Fruit fly (Drosophila melanogaster) whole organism, wandering third instar larva: Measurements from ENCODE around the gene CG31097.

Experiments
- Abd-B ChIP-seq: fragments of >200 bp; optimal IDR thresholded peaks from 2 replicates; lab custom pipeline; 2017; ENCODE audit warnings: missing biosample characterization, missing genetic modification characterization
- CG32264 ChIP-seq: fragments of 200-800 bp; sonication (Bioruptor generic); optimal IDR thresholded peaks from 2 replicates; lab custom pipeline; 2016; ENCODE audit warnings: missing biosample characterization, missing genetic modification characterization
- CG9705 ChIP-seq: fragments of 200-800 bp; sonication (Bioruptor generic); optimal IDR thresholded peaks from 2 replicates; lab custom pipeline; 2018; ENCODE audit warnings: missing biosample characterization, mild to moderate bottlenecking, missing genetic modification characterization
- Dfd ChIP-seq: fragments of >200 bp; optimal IDR thresholded peaks from 2 replicates; lab custom pipeline; 2017; ENCODE audit warnings: missing biosample characterization, missing genetic modification characterization
- Dif ChIP-seq: fragments of 200-275, 200-300 bp; sonication (Bioruptor generic); optimal IDR thresholded peaks from 2 replicates; lab custom pipeline; 2018; ENCODE audit warnings: missing biosample characterization, missing genetic modification characterization; ENCODE audit not compliant: partially characterized antibody
- GATAd ChIP-seq: sonication (Bioruptor generic); optimal IDR thresholded peaks from 2 replicates; lab custom pipeline; 2016; ENCODE audit warnings: missing biosample characterization, missing genetic modification characterization
- HLH106 ChIP-seq: fragments of 200-800 bp; optimal IDR thresholded peaks from 3 replicates; lab custom pipeline; 2019; ENCODE audit warnings: missing biosample characterization, mild to moderate bottlenecking, missing genetic modification characterization, moderate library complexity
- Hnf4 ChIP-seq: fragments of 200-800 bp; sonication (Bioruptor generic); optimal IDR thresholded peaks from 2 replicates; lab custom pipeline; 2016; ENCODE audit warnings: missing biosample characterization, mild to moderate bottlenecking, missing genetic modification characterization
- Hr78 ChIP-seq: fragments of >200 bp; optimal IDR thresholded peaks from 2 replicates; lab custom pipeline; 2017; ENCODE audit warnings: missing biosample characterization, missing genetic modification characterization
- Hr83 ChIP-seq: fragments of 200-300 bp; sonication (Bioruptor generic); optimal IDR thresholded peaks from 2 replicates; lab custom pipeline; 2016; ENCODE audit warnings: missing biosample characterization, mild to moderate bottlenecking, missing genetic modification characterization, moderate library complexity; ENCODE audit not compliant: poor library complexity, severe bottlenecking
- Jra ChIP-seq: sonication (Bioruptor generic); optimal IDR thresholded peaks from 2 replicates; lab custom pipeline; 2016; ENCODE audit warnings: missing biosample characterization, missing genetic modification characterization
- Mio ChIP-seq: sonication (Bioruptor generic); optimal IDR thresholded peaks from 2 replicates; lab custom pipeline; 2016; ENCODE audit warnings: missing biosample characterization, missing genetic modification characterization
- Myc ChIP-seq: fragments of >200 bp; optimal IDR thresholded peaks from 2 replicates; lab custom pipeline; 2017
- N ChIP-seq: fragments of >200 bp; optimal IDR thresholded peaks from 2 replicates; lab custom pipeline; 2018; ENCODE audit warnings: missing biosample characterization, missing external identifiers, missing genetic modification characterization
- Rel ChIP-seq, 2 experiments: fragments of 200-800 bp; sonication (Bioruptor generic) in 1 of 2; optimal IDR thresholded peaks; 2 replicates in 1 of 2; 3 replicates in 1 of 2; lab custom pipeline; 2016 to 2019; ENCODE audit warnings: mild to moderate bottlenecking in 2 of 2, missing biosample characterization in 2 of 2, missing genetic modification characterization in 2 of 2, moderate library complexity in 1 of 2
- Vsx2 ChIP-seq: fragments of 200-300, 225-300 bp; sonication (Bioruptor generic); optimal IDR thresholded peaks from 2 replicates; lab custom pipeline; 2018; ENCODE audit warnings: missing biosample characterization, missing genetic modification characterization; ENCODE audit not compliant: partially characterized antibody
- br ChIP-seq: fragments of 200-800 bp; sonication (Bioruptor generic); optimal IDR thresholded peaks from 2 replicates; lab custom pipeline; 2016; ENCODE audit warnings: missing biosample characterization, missing genetic modification characterization
- brk ChIP-seq: fragments of 200-800 bp; sonication (Bioruptor generic); optimal IDR thresholded peaks from 2 replicates; lab custom pipeline; 2016; ENCODE audit warnings: missing biosample characterization, mild to moderate bottlenecking, missing genetic modification characterization
- dl ChIP-seq, 2 experiments: fragments of 175-275, 200-275 bp in 1 of 2; fragments of 200-275 bp in 1 of 2; sonication (Bioruptor generic); optimal IDR thresholded peaks; lab custom pipeline; 2018; ENCODE audit warnings: mild to moderate bottlenecking in 2 of 2, missing biosample characterization in 2 of 2, missing genetic modification characterization in 2 of 2, moderate library complexity in 2 of 2; ENCODE audit not compliant: partially characterized antibody in 2 of 2, insufficient read depth in 1 of 2
- dmrt93B ChIP-seq: fragments of 200-800 bp; sonication (Bioruptor generic); optimal IDR thresholded peaks from 2 replicates; lab custom pipeline; 2018; ENCODE audit warnings: missing biosample characterization, mild to moderate bottlenecking, missing genetic modification characterization
- dsf ChIP-seq: sonication (Bioruptor generic); optimal IDR thresholded peaks from 2 replicates; lab custom pipeline; 2016; ENCODE audit warnings: missing biosample characterization, missing genetic modification characterization, borderline replicate concordance
- ey ChIP-seq: fragments of 200-800 bp; sonication (Bioruptor generic); optimal IDR thresholded peaks from 2 replicates; lab custom pipeline; 2016; ENCODE audit warnings: missing biosample characterization, missing genetic modification characterization
- foxo ChIP-seq, 2 experiments: fragments of 200-800 bp; sonication (Bioruptor generic); optimal IDR thresholded peaks; 2 replicates in 1 of 2; 3 replicates in 1 of 2; lab custom pipeline; 2016 to 2017; ENCODE audit warnings: missing biosample characterization in 2 of 2, missing genetic modification characterization in 2 of 2
- h ChIP-seq: fragments of 200-800 bp; sonication (Bioruptor generic); optimal IDR thresholded peaks from 3 replicates; lab custom pipeline; 2016; ENCODE audit warnings: missing biosample characterization, mild to moderate bottlenecking, missing genetic modification characterization
- jim ChIP-seq: fragments of 175-275, 200-325 bp; sonication (Bioruptor generic); optimal IDR thresholded peaks from 2 replicates; lab custom pipeline; 2016; ENCODE audit warnings: missing biosample characterization, mild to moderate bottlenecking, missing genetic modification characterization
- lola ChIP-seq: fragments of >200 bp; optimal IDR thresholded peaks from 2 replicates; lab custom pipeline; 2017; ENCODE audit warnings: missing biosample characterization, missing genetic modification characterization
- pan ChIP-seq: fragments of >200 bp; optimal IDR thresholded peaks from 2 replicates; lab custom pipeline; 2017
- psq ChIP-seq: fragments of 200-800 bp; sonication (Bioruptor generic); optimal IDR thresholded peaks from 3 replicates; lab custom pipeline; 2017; ENCODE audit warnings: missing biosample characterization, mild to moderate bottlenecking, missing genetic modification characterization, moderate library complexity
- rgr ChIP-seq: fragments of 200-800 bp; sonication (Bioruptor generic); optimal IDR thresholded peaks from 3 replicates; lab custom pipeline; 2016; ENCODE audit warnings: missing biosample characterization, mild to moderate bottlenecking, missing genetic modification characterization
- sage ChIP-seq: fragments of 200-800 bp; sonication (Bioruptor generic); optimal IDR thresholded peaks from 2 replicates; lab custom pipeline; 2016; ENCODE audit warnings: missing biosample characterization, mild to moderate bottlenecking, missing genetic modification characterization
- sv ChIP-seq: fragments of 200-800 bp; sonication (Bioruptor generic); optimal IDR thresholded peaks from 3 replicates; lab custom pipeline; 2016; ENCODE audit warnings: missing biosample characterization, missing genetic modification characterization
- tai ChIP-seq: sonication (Bioruptor generic); optimal IDR thresholded peaks from 2 replicates; lab custom pipeline; 2016; ENCODE audit warnings: missing biosample characterization, missing genetic modification characterization
- usp ChIP-seq: fragments of >200 bp; optimal IDR thresholded peaks from 2 replicates; lab custom pipeline; 2017; ENCODE audit warnings: missing biosample characterization, missing genetic modification characterization

CG31097 gene

DNA sequence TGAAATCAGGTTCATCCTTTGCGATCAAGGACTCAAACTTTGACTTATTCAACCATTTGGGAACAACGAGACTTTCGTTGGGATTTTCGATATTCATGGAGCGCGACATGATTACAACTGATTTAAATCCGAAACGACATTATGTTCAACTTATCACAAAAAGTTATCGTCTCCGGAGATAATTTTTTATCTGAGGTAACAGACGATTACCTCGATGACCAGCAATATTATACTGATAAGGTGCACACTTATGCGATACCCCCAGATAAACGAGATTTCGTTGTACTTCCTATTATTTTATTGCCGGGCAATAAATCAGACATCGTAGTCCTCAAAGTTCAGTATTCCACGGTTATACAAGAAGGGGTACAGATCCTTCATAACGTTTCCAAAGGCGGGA, at the start of gene CG31097:
Gene CG31097, minus strand, starts transcription at position 101 of the 400 bp plus-strand sequence.
- no peak for TF ChIP-seq Mio (GFP tag; lab: Kevin White, UChicago)
- TF ChIP-seq Myc (lab: Kevin White, UChicago): no peak
- TF ChIP-seq sage (GFP tag; lab: Kevin White, UChicago): no peak
- TF ChIP-seq pan (lab: Kevin White, UChicago): no peak
- TF ChIP-seq Dif (GFP tag; lab: Kevin White, UChicago): no peak
- no peak for TF ChIP-seq dl (GFP tag; optimal IDR thresholded peaks at IDR 0.05; lab: Kevin White, UChicago; ENCODE audit: insufficient read depth in 1 of 2, partially characterized antibody in 2 of 2)
- TF ChIP-seq Vsx2 (GFP tag; lab: Kevin White, UChicago): no peak
- TF ChIP-seq, all 38 proteins: peak for 0

DNA sequence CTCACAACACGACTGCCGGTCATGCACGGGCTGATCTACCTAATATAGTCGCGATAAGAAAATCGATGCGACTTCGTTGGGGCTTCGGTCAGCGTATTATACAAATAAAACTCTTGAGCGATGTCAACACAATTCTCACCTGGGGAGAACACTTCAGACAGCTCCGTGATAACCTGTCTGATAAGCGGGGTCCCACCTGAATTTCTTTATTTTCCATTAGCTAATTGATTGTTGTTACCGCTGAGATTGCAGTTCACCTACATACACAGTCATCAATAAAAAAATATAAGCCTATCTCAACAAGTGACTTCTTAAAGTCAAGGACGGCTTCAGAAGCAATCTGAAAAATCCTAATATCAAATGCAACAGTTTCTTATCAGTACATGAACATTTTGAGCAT, 49.3 kb upstream of the CG31097 start, which contains the start of gene tobi:
Gene tobi, minus strand, starts transcription at position 23 of the 400 bp plus-strand sequence.
- TF ChIP-seq Dfd (GFP tag; lab: Kevin White, UChicago) (no peak), foxo (GFP tag; optimal IDR thresholded peaks at IDR 0.05; lab: Kevin White, UChicago) (no peak), CG32264 (GFP tag; lab: Kevin White, UChicago) (no peak), br (GFP tag; lab: Kevin White, UChicago) (no peak), Vsx2 (GFP tag; lab: Kevin White, UChicago) (no peak), Myc (lab: Kevin White, UChicago) (no peak), Rel (GFP tag; optimal IDR thresholded peaks at IDR 0.05; lab: Kevin White, UChicago) (no peak), Rel (tag; optimal IDR thresholded peaks at IDR 0.05; lab: Kevin White, UChicago) (no peak)

DNA sequence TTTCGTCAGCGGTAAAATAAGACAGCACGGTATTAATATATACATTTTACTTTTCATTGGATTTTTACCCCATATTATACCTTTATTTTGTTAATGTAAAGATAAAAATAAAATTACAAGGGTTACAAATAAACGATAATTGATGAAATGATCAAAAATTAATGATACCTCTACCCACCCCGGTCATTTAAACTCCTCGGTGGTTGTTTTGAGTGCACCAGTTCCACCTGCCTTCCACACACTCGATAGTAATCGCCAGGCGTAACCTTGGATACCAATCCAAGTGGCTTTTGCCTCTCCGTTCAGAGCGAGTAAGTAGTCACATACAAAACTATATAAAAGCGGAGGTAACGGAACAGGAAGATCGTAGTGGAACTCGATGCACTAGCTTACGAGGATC, 42.4 kb upstream of the CG31097 start, which contains the start of gene rha:
Gene rha, plus strand, starts transcription at position 301 of the 400 bp plus-strand sequence.
- TF ChIP-seq Dif (GFP tag; lab: Kevin White, UChicago) (no peak), ey (GFP tag; lab: Kevin White, UChicago) (no peak), tai (GFP tag; lab: Kevin White, UChicago) (no peak), pan (lab: Kevin White, UChicago) (no peak), h (no peak), Jra (GFP tag; lab: Kevin White, UChicago) (no peak), sv (no peak), dsf (no peak), Hnf4 (no peak), N (GFP tag; lab: Kevin White, UChicago) (no peak), Abd-B (GFP tag; lab: Kevin White, UChicago) (no peak), Hr78 (GFP tag; lab: Kevin White, UChicago) (no peak), Myc (lab: Kevin White, UChicago) (no peak), Hr83 (GFP tag; lab: Kevin White, UChicago) (no peak), brk (no peak), rgr (no peak), Mio (GFP tag; lab: Kevin White, UChicago) (no peak), GATAd (GFP tag; lab: Kevin White, UChicago) (no peak)

DNA sequence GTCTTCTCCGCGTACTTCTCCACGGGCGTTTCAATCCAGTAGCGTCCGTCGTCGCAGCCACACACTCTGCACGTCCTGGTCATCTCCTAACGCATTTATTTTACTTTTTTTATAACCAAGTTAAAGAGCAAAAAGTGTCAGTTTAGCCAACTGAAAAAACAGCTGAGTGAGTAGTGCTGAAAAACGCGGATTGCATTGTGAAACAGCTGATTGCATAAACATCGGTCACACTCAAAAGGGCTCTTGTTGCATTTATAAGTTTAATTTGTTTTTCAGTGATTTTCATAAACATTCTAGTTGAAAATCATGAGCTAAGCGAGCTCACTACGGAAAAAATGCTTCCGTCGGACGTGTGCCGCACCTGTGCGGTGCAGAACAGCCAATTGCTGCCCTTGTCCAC, 37.5 kb upstream of the CG31097 start, which contains the start of the genes CG10669 and CG11902:
Gene CG10669, minus strand, starts transcription at position 179 of the 400 bp plus-strand sequence.
Gene CG11902, plus strand, starts transcription at position 193 of the 400 bp plus-strand sequence.
- no peak for TF ChIP-seq Myc (lab: Kevin White, UChicago)
- TF ChIP-seq lola (GFP tag; lab: Kevin White, UChicago): no peak
- peak; percentile 18 for TF ChIP-seq Hr83 (GFP tag; lab: Kevin White, UChicago)
- TF ChIP-seq N (GFP tag; lab: Kevin White, UChicago): no peak

DNA sequence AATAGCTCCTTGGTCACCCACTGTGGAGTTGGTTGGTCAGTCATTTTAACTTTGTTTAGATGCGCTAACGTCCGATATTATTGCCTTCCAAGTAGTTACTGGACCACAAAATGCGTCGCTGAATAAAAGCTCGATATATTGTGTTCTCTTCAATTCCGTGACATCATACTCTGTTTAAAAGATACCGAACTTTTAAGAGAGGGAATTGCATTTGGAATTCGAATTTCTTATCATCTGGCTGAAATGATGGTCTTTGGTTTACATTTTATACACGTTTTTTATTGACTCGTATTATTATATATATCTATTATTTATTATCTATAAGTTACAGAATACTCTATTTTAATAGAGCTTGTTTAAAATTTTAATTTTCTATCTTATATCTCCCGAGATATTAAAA, 33.5 kb upstream of the CG31097 start, which contains the start of gene CHKov2:
Gene CHKov2, minus strand, starts transcription at position 101 of the 400 bp plus-strand sequence.
- TF ChIP-seq h (no peak), Jra (GFP tag; lab: Kevin White, UChicago) (no peak), Vsx2 (GFP tag; lab: Kevin White, UChicago) (no peak), CG9705 (GFP tag; lab: Kevin White, UChicago) (no peak), HLH106 (tag; lab: Kevin White, UChicago) (no peak), foxo (GFP tag; optimal IDR thresholded peaks at IDR 0.05; lab: Kevin White, UChicago) (no peak), Rel (GFP tag; optimal IDR thresholded peaks at IDR 0.05; lab: Kevin White, UChicago) (no peak), Rel (tag; optimal IDR thresholded peaks at IDR 0.05; lab: Kevin White, UChicago) (no peak), dmrt93B (GFP tag; lab: Kevin White, UChicago) (no peak), usp (GFP tag; lab: Kevin White, UChicago) (no peak), tai (GFP tag; lab: Kevin White, UChicago) (no peak), Myc (lab: Kevin White, UChicago) (no peak), Hr78 (GFP tag; lab: Kevin White, UChicago) (no peak), psq (GFP tag; lab: Kevin White, UChicago) (no peak), jim (GFP tag; lab: Kevin White, UChicago) (no peak)
